Worm (Caenorhabditis elegans) whole organism, L1 larva: ENCODE measurements around the gene C08F8.6.

ENCODE experiments used
- C34B4.2 ChIP-seq: sonication (generic microtip); optimal IDR thresholded peaks from 2 replicates; lab custom pipeline; 2017; ENCODE audit warnings: mild to moderate bottlenecking, missing genetic modification characterization, missing compliant biosample characterization
- Y116A8C.19 ChIP-seq: sonication (generic microtip); optimal IDR thresholded peaks from 2 replicates; lab custom pipeline; 2016; ENCODE audit warnings: missing compliant biosample characterization, missing genetic modification characterization, borderline replicate concordance
- blmp-1 ChIP-seq: fragments of 150-350 bp; optimal IDR thresholded peaks from 2 replicates; lab custom pipeline; 2014; ENCODE audit warnings: missing biosample characterization, missing genetic modification characterization
- dpl-1 ChIP-seq, 3 experiments: fragments of 150-350 bp in 2 of 3; sonication (generic microtip) in 1 of 3; optimal IDR thresholded peaks; 2 replicates each; lab custom pipeline; 2014 to 2017; ENCODE audit warnings: missing biosample characterization in 3 of 3, missing genetic modification characterization in 3 of 3, missing genetic modification reagents in 3 of 3
- efl-1 ChIP-seq, 4 experiments: fragments of 150-350 bp; optimal IDR thresholded peaks in 3 of 4; peaks in 1 of 4; 1 replicate in 1 of 4; 2 replicates in 3 of 4; lab custom pipeline; 2014; ENCODE audit warnings: missing biosample characterization in 2 of 4, missing genetic modification characterization in 2 of 4, missing genetic modification reagents in 2 of 4
- egl-27 ChIP-seq, 2 experiments: fragments of 150-350 bp in 1 of 2; sonication (generic microtip); optimal IDR thresholded peaks; 3 replicates each; lab custom pipeline; 2017 to 2018; ENCODE audit warnings: missing biosample characterization in 2 of 2, missing genetic modification characterization in 2 of 2, missing genetic modification reagents in 2 of 2
- elt-2 ChIP-seq: sonication (generic microtip); optimal IDR thresholded peaks from 2 replicates; lab custom pipeline; 2016; ENCODE audit warnings: missing genetic modification characterization, mild to moderate bottlenecking, inconsistent platforms, missing compliant biosample characterization, missing genetic modification reagents
- elt-3 ChIP-seq, 6 experiments: fragments of 150-350 bp in 1 of 6; sonication (generic microtip); optimal IDR thresholded peaks; 2 replicates each; lab custom pipeline; 2017 to 2018; ENCODE audit warnings: missing biosample characterization in 6 of 6, missing genetic modification characterization in 6 of 6, inconsistent platforms in 1 of 6
- ets-5 ChIP-seq: fragments of 200-800 bp; sonication (Bioruptor generic); IDR thresholded peaks from 2 replicates; pipeline ENCODE4 v1.3.6; 2022; ENCODE audit warnings: missing genetic modification characterization, missing compliant biosample characterization
- fkh-10 ChIP-seq: sonication (generic microtip); optimal IDR thresholded peaks from 2 replicates; lab custom pipeline; 2017; ENCODE audit warnings: missing biosample characterization, missing genetic modification reagents, missing genetic modification characterization
- fkh-4 ChIP-seq: sonication (generic microtip); optimal IDR thresholded peaks from 2 replicates; lab custom pipeline; 2016; ENCODE audit warnings: missing compliant biosample characterization, missing genetic modification characterization, borderline replicate concordance
- fkh-8 ChIP-seq: sonication (generic microtip); optimal IDR thresholded peaks from 2 replicates; lab custom pipeline; 2016; ENCODE audit warnings: mild to moderate bottlenecking, missing genetic modification characterization, missing compliant biosample characterization
- hlh-17 ChIP-seq: fragments of 200-800 bp; sonication (Bioruptor generic); optimal IDR thresholded peaks from 2 replicates; lab custom pipeline; 2018; ENCODE audit warnings: missing genetic modification characterization, mild to moderate bottlenecking, missing compliant biosample characterization, moderate library complexity, borderline replicate concordance
- hlh-4 ChIP-seq: sonication (generic microtip); optimal IDR thresholded peaks from 2 replicates; lab custom pipeline; 2016; ENCODE audit warnings: mild to moderate bottlenecking, missing genetic modification characterization, missing compliant biosample characterization
- hpl-2 ChIP-seq: fragments of 150-350 bp; optimal IDR thresholded peaks from 2 replicates; lab custom pipeline; 2014; ENCODE audit warnings: missing biosample characterization, missing genetic modification reagents, missing genetic modification characterization
- isw-1 ChIP-seq: fragments of 200-800 bp; sonication (Bioruptor generic); IDR thresholded peaks from 2 replicates; pipeline ENCODE4 v1.3.6; 2022; ENCODE audit warnings: missing genetic modification characterization, missing compliant biosample characterization
- lin-13 ChIP-seq: fragments of 150-350 bp; optimal IDR thresholded peaks from 2 replicates; lab custom pipeline; 2014; ENCODE audit warnings: missing biosample characterization, missing genetic modification reagents, missing genetic modification characterization
- lin-14 ChIP-seq: fragments of 200-800 bp; sonication (Bioruptor generic); optimal IDR thresholded peaks from 2 replicates; lab custom pipeline; 2018; ENCODE audit warnings: mild to moderate bottlenecking, missing genetic modification characterization, moderate library complexity, missing compliant biosample characterization
- lin-35 ChIP-seq, 2 experiments: fragments of 150-350 bp; optimal IDR thresholded peaks; 2 replicates each; lab custom pipeline; 2014; ENCODE audit warnings: missing biosample characterization in 2 of 2, missing genetic modification characterization in 2 of 2, missing genetic modification reagents in 2 of 2
- lin-39 ChIP-seq: fragments of 150-350 bp; optimal IDR thresholded peaks from 2 replicates; lab custom pipeline; 2014; ENCODE audit warnings: missing biosample characterization, missing genetic modification reagents, missing genetic modification characterization
- lir-3 ChIP-seq: sonication (generic microtip); optimal IDR thresholded peaks from 2 replicates; lab custom pipeline; 2016; ENCODE audit warnings: mild to moderate bottlenecking, missing genetic modification characterization, moderate library complexity, missing compliant biosample characterization; ENCODE audit not compliant: poor library complexity
- mab-9 ChIP-seq: fragments of 200-800 bp; sonication (Bioruptor generic); IDR thresholded peaks from 2 replicates; pipeline ENCODE4 v1.3.6; 2022; ENCODE audit warnings: missing genetic modification reagents, missing genetic modification characterization, missing compliant biosample characterization
- mdl-1 ChIP-seq, 2 experiments: fragments of 150-350 bp; optimal IDR thresholded peaks; 2 replicates each; lab custom pipeline; 2014 to 2017; ENCODE audit warnings: missing biosample characterization in 2 of 2, missing genetic modification characterization in 2 of 2, inconsistent platforms in 1 of 2
- mef-2 ChIP-seq: fragments of 150-350 bp; optimal IDR thresholded peaks from 2 replicates; lab custom pipeline; 2014; ENCODE audit warnings: missing biosample characterization, missing genetic modification characterization
- mep-1 ChIP-seq: fragments of 150-350 bp; optimal IDR thresholded peaks from 2 replicates; lab custom pipeline; 2014; ENCODE audit warnings: missing biosample characterization, missing genetic modification characterization
- nhr-12 ChIP-seq: sonication (generic microtip); optimal IDR thresholded peaks from 2 replicates; lab custom pipeline; 2017; ENCODE audit warnings: missing biosample characterization, missing genetic modification characterization
- nhr-19 ChIP-seq: fragments of 200-800 bp; sonication (Bioruptor generic); conservative IDR thresholded peaks from 2 replicates; pipeline ENCODE4 v1.3.6; 2022; ENCODE audit warnings: missing genetic modification characterization, missing compliant biosample characterization
- nhr-237 ChIP-seq: fragments of 150-350 bp; optimal IDR thresholded peaks from 2 replicates; lab custom pipeline; 2014; ENCODE audit warnings: missing biosample characterization, missing genetic modification characterization
- nhr-28 ChIP-seq: fragments of 150-350 bp; optimal IDR thresholded peaks from 2 replicates; lab custom pipeline; 2014; ENCODE audit warnings: missing biosample characterization, missing genetic modification characterization
- nhr-47 ChIP-seq: sonication (generic microtip); optimal IDR thresholded peaks from 2 replicates; lab custom pipeline; 2016; ENCODE audit warnings: mild to moderate bottlenecking, missing genetic modification characterization, moderate library complexity, missing compliant biosample characterization
- nhr-77 ChIP-seq: fragments of 150-350 bp; optimal IDR thresholded peaks from 2 replicates; lab custom pipeline; 2014; ENCODE audit warnings: missing biosample characterization, missing genetic modification characterization
- nhr-84 ChIP-seq: sonication (generic microtip); optimal IDR thresholded peaks from 2 replicates; lab custom pipeline; 2017; ENCODE audit warnings: missing biosample characterization, missing genetic modification characterization
- nhr-85 ChIP-seq: sonication (generic microtip); peaks from one replicate; lab custom pipeline; 2016; ENCODE audit warnings: missing genetic modification characterization, inconsistent platforms, missing compliant biosample characterization
- nhr-90 ChIP-seq: sonication (generic microtip); optimal IDR thresholded peaks from 2 replicates; lab custom pipeline; 2016; ENCODE audit warnings: mild to moderate bottlenecking, missing genetic modification characterization, missing compliant biosample characterization; ENCODE audit not compliant: poor library complexity
- pag-3 ChIP-seq: sonication (generic microtip); optimal IDR thresholded peaks from 2 replicates; lab custom pipeline; 2017; ENCODE audit warnings: missing genetic modification characterization, mild to moderate bottlenecking, missing compliant biosample characterization, antibody characterized with exemption, borderline replicate concordance; ENCODE audit not compliant: insufficient read depth
- pqm-1 ChIP-seq: sonication (generic microtip); optimal IDR thresholded peaks from 3 replicates; lab custom pipeline; 2017; ENCODE audit warnings: missing biosample characterization, missing genetic modification characterization
- skn-1 ChIP-seq: fragments of 150-350 bp; optimal IDR thresholded peaks from 2 replicates; lab custom pipeline; 2014; ENCODE audit warnings: missing biosample characterization, missing genetic modification characterization
- snpc-4 ChIP-seq: fragments of 150-350 bp; optimal IDR thresholded peaks from 2 replicates; lab custom pipeline; 2014; ENCODE audit warnings: missing biosample characterization, missing genetic modification characterization
- sox-4 ChIP-seq: sonication (generic microtip); optimal IDR thresholded peaks from 2 replicates; lab custom pipeline; 2016; ENCODE audit warnings: missing genetic modification characterization, missing compliant biosample characterization
- sup-37 ChIP-seq: fragments of 200-800 bp; sonication (Bioruptor generic); optimal IDR thresholded peaks from 2 replicates; lab custom pipeline; 2018; ENCODE audit warnings: mild to moderate bottlenecking, missing genetic modification characterization, missing compliant biosample characterization
- swsn-7 ChIP-seq: sonication (generic microtip); optimal IDR thresholded peaks from 2 replicates; lab custom pipeline; 2016; ENCODE audit warnings: missing genetic modification characterization, missing compliant biosample characterization
- tbx-2 ChIP-seq: sonication (generic microtip); optimal IDR thresholded peaks from 2 replicates; lab custom pipeline; 2016; ENCODE audit warnings: missing genetic modification characterization, missing compliant biosample characterization
- tlp-1 ChIP-seq: fragments of 150-350 bp; optimal IDR thresholded peaks from 2 replicates; lab custom pipeline; 2014; ENCODE audit warnings: missing biosample characterization, missing genetic modification characterization
- unc-30 ChIP-seq: sonication (generic microtip); optimal IDR thresholded peaks from 2 replicates; lab custom pipeline; 2017; ENCODE audit warnings: missing biosample characterization, missing genetic modification characterization
- unc-62 ChIP-seq: fragments of 150-350 bp; optimal IDR thresholded peaks from 2 replicates; lab custom pipeline; 2014; ENCODE audit warnings: missing biosample characterization, missing genetic modification reagents, missing genetic modification characterization
- unc-86 ChIP-seq: sonication (generic microtip); optimal IDR thresholded peaks from 2 replicates; lab custom pipeline; 2016; ENCODE audit warnings: missing genetic modification characterization, missing compliant biosample characterization
- zag-1 ChIP-seq: fragments of 150-350 bp; optimal IDR thresholded peaks from 2 replicates; lab custom pipeline; 2014; ENCODE audit warnings: missing biosample characterization, missing genetic modification characterization
- zip-4 ChIP-seq: fragments of 200-800 bp; sonication (Bioruptor generic); optimal IDR thresholded peaks from 2 replicates; lab custom pipeline; 2018; ENCODE audit warnings: mild to moderate bottlenecking, missing genetic modification characterization, moderate library complexity, missing compliant biosample characterization
- ztf-4 ChIP-seq: fragments of 150-350 bp; optimal IDR thresholded peaks from 2 replicates; lab custom pipeline; 2014; ENCODE audit warnings: missing biosample characterization, missing genetic modification characterization

The C08F8.6 gene

ce11 chrIV:11125200-11125599 is 39.5 kb downstream of the C08F8.6 start (continued):
- TF ChIP-seq lir-3 (tag; lab: Kevin White, UChicago) (no peak), zag-1 (tag; lab: Kevin White, UChicago) (no peak), nhr-237 (tag; lab: Kevin White, UChicago) (no peak), sox-4 (tag; lab: Kevin White, UChicago) (no peak), fkh-10 (GFP tag; lab: Kevin White, UChicago) (no peak), unc-62 (GFP tag; lab: Kevin White, UChicago) (no peak), nhr-47 (peak; percentile 38), hlh-4 (tag; lab: Kevin White, UChicago) (no peak), nhr-84 (no peak), nhr-12 (tag; lab: Kevin White, UChicago) (no peak), Y116A8C.19 (tag; lab: Kevin White, UChicago) (no peak), sup-37 (GFP tag; lab: Kevin White, UChicago) (no peak), dpl-1 (GFP tag; optimal IDR thresholded peaks at IDR 0.05; lab: Kevin White, UChicago) (peak in 2 of 3 experiments; percentile 8 to 39), lin-14 (GFP tag; lab: Kevin White, UChicago) (peak; percentile 52), nhr-28 (tag; lab: Kevin White, UChicago) (no peak), ztf-4 (no peak), egl-27 (tag; optimal IDR thresholded peaks at IDR 0.05; lab: Kevin White, UChicago) (no peak), unc-30 (tag; lab: Kevin White, UChicago) (no peak), pqm-1 (no peak), nhr-90 (tag; lab: Kevin White, UChicago) (no peak), pag-3 (tag; lab: Kevin White, UChicago) (no peak), mep-1 (no peak), blmp-1 (tag; lab: Kevin White, UChicago) (no peak), mef-2 (no peak), mdl-1 (tag; optimal IDR thresholded peaks at IDR 0.05; lab: Kevin White, UChicago) (peak in 1 of 2 experiments; percentile 5), ets-5 (no peak), lin-13 (GFP tag; lab: Kevin White, UChicago) (no peak), tbx-2 (tag; lab: Kevin White, UChicago) (peak; percentile 15), lin-39 (tag; lab: Kevin White, UChicago) (no peak), lin-35 (GFP tag; optimal IDR thresholded peaks at IDR 0.05; lab: Kevin White, UChicago) (peak in 1 of 2 experiments; percentile 26), C34B4.2 (no peak), swsn-7 (tag; lab: Kevin White, UChicago) (peak; percentile 60), skn-1 (tag; lab: Kevin White, UChicago) (no peak), isw-1 (GFP tag; lab: Robert Waterston, UW) (no peak), tlp-1 (tag; lab: Kevin White, UChicago) (no peak), zip-4 (no peak), nhr-19 (GFP tag; lab: Robert Waterston, UW) (peak; percentile 58; the same call in 1 of the 2 replicates), fkh-8 (peak; percentile 14), efl-1 (optimal IDR thresholded peaks at IDR 0.05; lab: Kevin White, UChicago) (peak; percentile 55 to 69), efl-1 (GFP tag; optimal IDR thresholded peaks at IDR 0.05 in 1 of 2; lab: Kevin White, UChicago) (peak in 1 of 2 experiments; percentile 92), hlh-17 (no peak), fkh-4 (no peak), snpc-4 (tag; lab: Kevin White, UChicago) (no peak)

DNA sequence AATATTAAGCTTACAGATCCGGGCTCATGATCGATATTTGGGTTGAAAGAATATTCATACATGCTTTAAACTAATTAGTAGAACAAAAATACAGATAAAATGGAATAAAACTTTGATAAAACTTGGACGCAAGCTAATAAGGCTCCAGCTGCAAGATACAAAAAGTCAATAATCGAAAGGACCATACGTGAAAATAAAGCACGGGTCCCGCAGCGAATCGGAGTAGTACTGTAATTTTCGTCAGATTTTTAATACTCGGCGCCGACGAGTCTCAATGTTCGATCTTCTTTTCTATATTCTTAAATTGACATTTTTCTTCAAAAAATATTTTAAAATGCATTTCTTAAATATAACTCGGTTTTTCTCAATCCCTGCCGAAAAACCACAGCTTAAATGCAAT is 40.1 kb downstream of the C08F8.6 start, which contains the start of gene spo-11:
TSS of gene spo-11 (minus strand) at position 189 of the 400 bp plus-strand sequence.
- TF ChIP-seq unc-86 (tag; lab: Kevin White, UChicago) (no peak), egl-27 (tag; optimal IDR thresholded peaks at IDR 0.05; lab: Kevin White, UChicago) (no peak), zip-4 (no peak), C34B4.2 (no peak), nhr-47 (no peak), ets-5 (no peak), hpl-2 (GFP tag; lab: Kevin White, UChicago) (no peak), elt-3 (tag; optimal IDR thresholded peaks at IDR 0.05; lab: Kevin White, UChicago) (no peak), lin-13 (GFP tag; lab: Kevin White, UChicago) (no peak), nhr-77 (tag; lab: Kevin White, UChicago) (no peak), fkh-8 (no peak), elt-2 (no peak), dpl-1 (GFP tag; optimal IDR thresholded peaks at IDR 0.05; lab: Kevin White, UChicago) (no peak), fkh-4 (no peak), nhr-85 (no peak), nhr-28 (tag; lab: Kevin White, UChicago) (no peak), mab-9 (GFP tag; lab: Robert Waterston, UW) (no peak)
